Worm (Caenorhabditis elegans) whole organism, L1 larva: Measurements from ENCODE around the gene ZC190.2.

Experiments used
- ceh-82 ChIP-seq, 3 experiments: fragments of 150-350 bp in 1 of 3; sonication (generic microtip) in 2 of 3; optimal IDR thresholded peaks; 2 replicates each; lab custom pipeline; 2014 to 2017; ENCODE audit warnings: missing biosample characterization in 3 of 3, missing genetic modification characterization in 3 of 3
- ces-1 ChIP-seq: fragments of 150-350 bp; optimal IDR thresholded peaks from 2 replicates; lab custom pipeline; 2014; ENCODE audit warnings: missing biosample characterization, missing genetic modification reagents, missing genetic modification characterization
- lin-35 ChIP-seq, 2 experiments: fragments of 150-350 bp; optimal IDR thresholded peaks; 2 replicates each; lab custom pipeline; 2014; ENCODE audit warnings: missing biosample characterization in 2 of 2, missing genetic modification characterization in 2 of 2, missing genetic modification reagents in 2 of 2

DNA sequence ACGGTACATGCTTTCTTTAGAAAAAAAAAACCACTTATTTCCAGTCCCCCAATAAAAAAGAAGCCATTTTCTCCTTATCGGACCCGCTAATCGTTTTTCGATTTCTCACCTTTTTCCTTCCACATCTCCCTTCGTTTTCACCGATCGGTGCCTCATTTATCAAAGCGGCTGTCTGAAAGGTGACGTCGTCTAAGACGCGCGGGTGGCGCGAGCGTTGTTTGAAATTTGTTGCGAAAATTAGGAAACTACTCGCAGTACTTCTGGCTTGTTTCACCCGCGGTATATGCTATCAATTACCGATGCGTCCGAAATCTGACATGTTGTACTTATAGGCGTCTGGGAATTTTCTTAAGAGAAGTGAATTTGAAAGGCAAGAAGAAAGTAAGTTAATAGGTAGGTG is 29.0 kb upstream of the ZC190.2 start:
- TF ChIP-seq ceh-82 (tag; optimal IDR thresholded peaks at IDR 0.05; lab: Kevin White, UChicago) (no peak), ces-1 (GFP tag; lab: Kevin White, UChicago) (no peak), lin-35 (GFP tag; optimal IDR thresholded peaks at IDR 0.05; lab: Kevin White, UChicago) (no peak)
